Worm (Caenorhabditis elegans) whole organism, L4 larva: ENCODE measurements around the gene gadr-2.
A peak's percentile ranks its signal among the peaks of the same experiment; 100 is the strongest.

Experiments used
- F26F4.8 ChIP-seq: fragments of 200-800 bp; sonication (Bioruptor generic); conservative IDR thresholded peaks from 2 replicates; pipeline ENCODE4 v1.3.6; 2022; ENCODE audit warnings: missing genetic modification characterization, missing compliant biosample characterization
- F44E2.7 ChIP-seq: fragments of 200-800 bp; sonication (Bioruptor generic); IDR thresholded peaks from 2 replicates; pipeline ENCODE4 v2.1.2; 2022; ENCODE audit warnings: missing genetic modification characterization, missing compliant biosample characterization
- F49E8.2 ChIP-seq: sonication (generic microtip); optimal IDR thresholded peaks from 2 replicates; lab custom pipeline; 2016; ENCODE audit warnings: missing compliant biosample characterization, mild to moderate bottlenecking, missing genetic modification characterization, borderline replicate concordance
- T20F7.1 ChIP-seq: fragments of 200-800 bp; sonication (Bioruptor generic); optimal IDR thresholded peaks from 2 replicates; lab custom pipeline; 2018; ENCODE audit warnings: mild to moderate bottlenecking, missing genetic modification characterization, missing compliant biosample characterization
- Y48G9A.11 ChIP-seq: fragments of 200-800 bp; sonication (Bioruptor generic); IDR thresholded peaks from 2 replicates; pipeline ENCODE4 v1.3.6; 2022; ENCODE audit warnings: missing genetic modification reagents, missing genetic modification characterization, missing compliant biosample characterization
- Y5F2A.4 ChIP-seq: fragments of 200-800 bp; sonication (Bioruptor generic); optimal IDR thresholded peaks from 2 replicates; lab custom pipeline; 2018; ENCODE audit warnings: mild to moderate bottlenecking, missing genetic modification characterization, missing compliant biosample characterization
- aha-1 ChIP-seq: fragments of 150-350 bp; peaks from one replicate; lab custom pipeline; 2014; ENCODE audit warnings: missing biosample characterization, missing genetic modification characterization
- ceh-32 ChIP-seq: sonication (generic microtip); optimal IDR thresholded peaks from 2 replicates; lab custom pipeline; 2016; ENCODE audit warnings: mild to moderate bottlenecking, missing genetic modification characterization, missing compliant biosample characterization; ENCODE audit not compliant: poor library complexity
- ceh-44 ChIP-seq: fragments of 200-800 bp; sonication (Bioruptor generic); IDR thresholded peaks from 2 replicates; pipeline ENCODE4 v1.3.6; 2022; ENCODE audit warnings: missing genetic modification reagents, missing genetic modification characterization, missing compliant biosample characterization
- ceh-62 ChIP-seq: sonication (generic microtip); optimal IDR thresholded peaks from 2 replicates; lab custom pipeline; 2017; ENCODE audit warnings: missing biosample characterization, missing genetic modification characterization
- ces-1 ChIP-seq: fragments of 150-350 bp; sonication (generic microtip); optimal IDR thresholded peaks from 4 replicates; lab custom pipeline; 2014; ENCODE audit warnings: missing biosample characterization, missing genetic modification reagents, missing genetic modification characterization
- ctbp-1 ChIP-seq: fragments of 200-800 bp; sonication (Bioruptor generic); IDR thresholded peaks from 2 replicates; pipeline ENCODE4 v1.3.6; 2022; ENCODE audit warnings: missing genetic modification reagents, missing genetic modification characterization, missing compliant biosample characterization
- daf-12 ChIP-seq: fragments of 150-350 bp; optimal IDR thresholded peaks from 2 replicates; lab custom pipeline; 2014; ENCODE audit warnings: missing biosample characterization, missing genetic modification reagents, missing genetic modification characterization
- daf-16 ChIP-seq, 3 experiments: sonication (generic microtip); optimal IDR thresholded peaks; 2 replicates each; lab custom pipeline; 2016 to 2017; ENCODE audit warnings: missing genetic modification characterization in 3 of 3, missing genetic modification reagents in 3 of 3, mild to moderate bottlenecking in 2 of 3, missing compliant biosample characterization in 2 of 3, missing biosample characterization in 1 of 3, moderate library complexity in 1 of 3
- dmd-9 ChIP-seq: fragments of 200-800 bp; sonication (Bioruptor generic); IDR thresholded peaks from 2 replicates; pipeline ENCODE4 v1.3.6; 2022; ENCODE audit warnings: missing genetic modification reagents, missing genetic modification characterization, missing compliant biosample characterization
- dpl-1 ChIP-seq: fragments of 150-350 bp; optimal IDR thresholded peaks from 2 replicates; lab custom pipeline; 2014; ENCODE audit warnings: missing biosample characterization, missing genetic modification reagents, missing genetic modification characterization
- duxl-1 ChIP-seq: sonication (generic microtip); optimal IDR thresholded peaks from 2 replicates; lab custom pipeline; 2016; ENCODE audit warnings: mild to moderate bottlenecking, missing genetic modification characterization, moderate library complexity, missing compliant biosample characterization; ENCODE audit not compliant: poor library complexity
- dve-1 ChIP-seq: sonication (generic microtip); optimal IDR thresholded peaks from 2 replicates; lab custom pipeline; 2017; ENCODE audit warnings: antibody characterized with exemption, mild to moderate bottlenecking, missing genetic modification characterization, missing compliant biosample characterization; ENCODE audit not compliant: insufficient read depth
- fkh-10 ChIP-seq: fragments of 150-350 bp; optimal IDR thresholded peaks from 2 replicates; lab custom pipeline; 2014; ENCODE audit warnings: missing biosample characterization, missing genetic modification reagents, missing genetic modification characterization
- hif-1 ChIP-seq, 2 experiments: sonication (generic microtip); optimal IDR thresholded peaks; 2 replicates each; lab custom pipeline; 2016 to 2017; ENCODE audit warnings: missing compliant biosample characterization in 2 of 2, missing genetic modification characterization in 2 of 2, missing genetic modification reagents in 2 of 2, missing genotype in 2 of 2, mild to moderate bottlenecking in 1 of 2
- hlh-11 ChIP-seq: fragments of 200-800 bp; sonication (Bioruptor generic); optimal IDR thresholded peaks from 2 replicates; lab custom pipeline; 2018; ENCODE audit warnings: mild to moderate bottlenecking, missing genetic modification characterization, missing compliant biosample characterization
- hmg-1.1 ChIP-seq: fragments of 200-800 bp; sonication (Bioruptor generic); IDR thresholded peaks from 2 replicates; pipeline ENCODE4 v1.3.6; 2022; ENCODE audit warnings: missing genetic modification reagents, missing genetic modification characterization, missing compliant biosample characterization
- jun-1 ChIP-seq: fragments of 150-350 bp; optimal IDR thresholded peaks from 2 replicates; lab custom pipeline; 2014; ENCODE audit warnings: missing biosample characterization, missing genetic modification reagents, missing genetic modification characterization
- lsy-2 ChIP-seq, 2 experiments: fragments of 150-350 bp in 1 of 2; sonication (generic microtip) in 1 of 2; optimal IDR thresholded peaks; 2 replicates each; lab custom pipeline; 2014 to 2017; ENCODE audit warnings: missing biosample characterization in 2 of 2, missing genetic modification characterization in 2 of 2
- mxl-3 ChIP-seq: fragments of 200-800 bp; sonication (Bioruptor generic); optimal IDR thresholded peaks from 2 replicates; lab custom pipeline; 2018; ENCODE audit warnings: mild to moderate bottlenecking, missing genetic modification characterization, missing compliant biosample characterization
- nhr-28 ChIP-seq: fragments of 150-350 bp; optimal IDR thresholded peaks from 2 replicates; lab custom pipeline; 2014; ENCODE audit warnings: missing biosample characterization, missing genetic modification characterization
- nhr-42 ChIP-seq: fragments of 200-800 bp; sonication (Bioruptor generic); IDR thresholded peaks from 2 replicates; pipeline ENCODE4 v1.3.6; 2022; ENCODE audit warnings: missing genetic modification characterization, missing compliant biosample characterization
- nhr-48 ChIP-seq: sonication (generic microtip); optimal IDR thresholded peaks from 2 replicates; lab custom pipeline; 2016; ENCODE audit warnings: mild to moderate bottlenecking, missing genetic modification characterization, missing compliant biosample characterization
- nhr-6 ChIP-seq: fragments of 150-350 bp; optimal IDR thresholded peaks from 2 replicates; lab custom pipeline; 2014; ENCODE audit warnings: missing biosample characterization, missing genetic modification characterization
- nhr-77 ChIP-seq: fragments of 150-350 bp; optimal IDR thresholded peaks from 2 replicates; lab custom pipeline; 2014; ENCODE audit warnings: missing biosample characterization, missing genetic modification characterization
- pha-4 ChIP-seq, 2 experiments: fragments of 150-350 bp in 1 of 2; fragments of 200-800 bp in 1 of 2; sonication (Bioruptor generic) in 1 of 2; IDR thresholded peaks in 1 of 2; optimal IDR thresholded peaks in 1 of 2; 2 replicates each; pipeline versions ENCODE4 v1.3.6 to Lab custom; 2014 to 2022; ENCODE audit warnings: missing genetic modification characterization in 2 of 2, missing genetic modification reagents in 2 of 2, missing biosample characterization in 1 of 2, missing compliant biosample characterization in 1 of 2
- sdz-12 ChIP-seq: fragments of 200-800 bp; sonication (Bioruptor generic); optimal IDR thresholded peaks from 2 replicates; lab custom pipeline; 2018; ENCODE audit warnings: mild to moderate bottlenecking, missing genetic modification characterization, missing compliant biosample characterization
- set-16 ChIP-seq: fragments of 200-800 bp; sonication (Bioruptor generic); IDR thresholded peaks from 2 replicates; pipeline ENCODE4 v1.3.6; 2022; ENCODE audit warnings: missing genetic modification reagents, missing genetic modification characterization, missing compliant biosample characterization
- snpc-1.2 ChIP-seq: fragments of 200-800 bp; sonication (Bioruptor generic); IDR thresholded peaks from 2 replicates; pipeline ENCODE4 v1.3.6; 2022; ENCODE audit warnings: missing genetic modification reagents, missing genetic modification characterization, missing compliant biosample characterization
- spr-1 ChIP-seq: sonication (generic microtip); optimal IDR thresholded peaks from 2 replicates; lab custom pipeline; 2016; ENCODE audit warnings: mild to moderate bottlenecking, missing genetic modification characterization, missing compliant biosample characterization
- spr-3 ChIP-seq: fragments of 200-800 bp; sonication (Bioruptor generic); optimal IDR thresholded peaks from 2 replicates; lab custom pipeline; 2018; ENCODE audit warnings: mild to moderate bottlenecking, missing genetic modification characterization, missing compliant biosample characterization
- unc-130 ChIP-seq: sonication (generic microtip); optimal IDR thresholded peaks from 2 replicates; lab custom pipeline; 2016; ENCODE audit warnings: missing genetic modification reagents, missing genetic modification characterization, missing compliant biosample characterization
- zip-2 ChIP-seq: fragments of 150-350 bp; optimal IDR thresholded peaks from 2 replicates; lab custom pipeline; 2014; ENCODE audit warnings: missing biosample characterization, missing genetic modification characterization
- ztf-7 ChIP-seq: fragments of 150-350 bp; optimal IDR thresholded peaks from 2 replicates; lab custom pipeline; 2014; ENCODE audit warnings: missing biosample characterization, missing genetic modification characterization

Gene gadr-2

ce11 chrIV:9477135-9477928 lies 7.6 kb downstream of the gadr-2 start, which contains the start of gene wrt-3 (continued):
- TF ChIP-seq ceh-32 (tag; lab: Kevin White, UChicago): peak; percentile 1
- TF ChIP-seq dpl-1: no peak
- peak in 1 of 2 experiments; percentile 12 for TF ChIP-seq lsy-2 (tag; optimal IDR thresholded peaks at IDR 0.05; lab: Kevin White, UChicago)
- TF ChIP-seq daf-12 (tag; lab: Kevin White, UChicago): no peak
- peak; percentile 88; the same call in 1 of the 2 replicates for TF ChIP-seq ceh-44 (GFP tag; lab: Robert Waterston, UW)
- TF ChIP-seq nhr-48 (tag; lab: Kevin White, UChicago): peak; percentile 76
- TF ChIP-seq Y5F2A.4: peak; percentile 89
- peak; percentile 74 for TF ChIP-seq spr-1 (tag; lab: Kevin White, UChicago)
- TF ChIP-seq hmg-1.1 (GFP tag; lab: Robert Waterston, UW): peak; percentile 81
- peak; percentile 13 for TF ChIP-seq nhr-28 (tag; lab: Kevin White, UChicago)
- no peak for TF ChIP-seq ceh-62
- TF ChIP-seq ztf-7 (tag; lab: Kevin White, UChicago): peak; percentile 71
- TF ChIP-seq hlh-11 (tag; lab: Kevin White, UChicago): no peak
- no peak for TF ChIP-seq hif-1 (tag; optimal IDR thresholded peaks at IDR 0.05; lab: Kevin White, UChicago)
- peak; percentile 96 for TF ChIP-seq snpc-1.2 (GFP tag; lab: Robert Waterston, UW)
- TF ChIP-seq dmd-9: no peak; the same call in 1 of the 2 replicates
- peak; percentile 42 for TF ChIP-seq F49E8.2 (tag; lab: Kevin White, UChicago)
- TF ChIP-seq pha-4 (GFP tag; IDR thresholded peaks at IDR 0.05; lab: Robert Waterston, UW): peak; percentile 91
- TF ChIP-seq pha-4 (tag; optimal IDR thresholded peaks at IDR 0.05; lab: Kevin White, UChicago): no peak
- peak; percentile 93 for TF ChIP-seq F26F4.8 (GFP tag; lab: Robert Waterston, UW)
- no peak for TF ChIP-seq fkh-10 (GFP tag; lab: Kevin White, UChicago)
- TF ChIP-seq sdz-12 (GFP tag; lab: Kevin White, UChicago): peak; percentile 93
- peak; percentile 68 for TF ChIP-seq T20F7.1 (GFP tag; lab: Kevin White, UChicago)
- no peak for TF ChIP-seq jun-1
- TF ChIP-seq nhr-6 (tag; lab: Kevin White, UChicago): peak; percentile 32
- TF ChIP-seq nhr-77: no peak
- peak; percentile 60 for TF ChIP-seq mxl-3
- no peak for TF ChIP-seq Y48G9A.11 (GFP tag; lab: Robert Waterston, UW)
- TF ChIP-seq aha-1 (tag; lab: Kevin White, UChicago): peak; percentile 86
- TF ChIP-seq duxl-1: peak; percentile 91

- TF ChIP-seq zip-2 (tag; lab: Kevin White, UChicago) (no peak), ces-1 (GFP tag; lab: Kevin White, UChicago) (no peak), nhr-42 (GFP tag; lab: Robert Waterston, UW) (no peak), Y48G9A.11 (GFP tag; lab: Robert Waterston, UW) (no peak), daf-16 (GFP tag; optimal IDR thresholded peaks at IDR 0.05; lab: Kevin White, UChicago) (no peak), daf-16 (tag; optimal IDR thresholded peaks at IDR 0.05; lab: Kevin White, UChicago) (no peak), unc-130 (no peak), F26F4.8 (GFP tag; lab: Robert Waterston, UW) (no peak), nhr-6 (tag; lab: Kevin White, UChicago) (no peak), set-16 (GFP tag; lab: Robert Waterston, UW) (no peak), spr-3 (GFP tag; lab: Kevin White, UChicago) (no peak), F44E2.7 (GFP tag; lab: Robert Waterston, UW) (no peak), ctbp-1 (GFP tag; lab: Robert Waterston, UW) (no peak), pha-4 (GFP tag; IDR thresholded peaks at IDR 0.05; lab: Robert Waterston, UW) (no peak), pha-4 (tag; optimal IDR thresholded peaks at IDR 0.05; lab: Kevin White, UChicago) (no peak), hlh-11 (tag; lab: Kevin White, UChicago) (no peak), dve-1 (tag; lab: Kevin White, UChicago) (no peak)
Measured at ce11 chrIV:9469293-9469692, 15.6 kb downstream of the gadr-2 start.
